Worm (Caenorhabditis elegans) whole organism, L1 larva: Measurements from ENCODE around the gene srd-43.

Experiments used
- C16A3.4 ChIP-seq: fragments of 150-350 bp; optimal IDR thresholded peaks from 2 replicates; lab custom pipeline; 2014; ENCODE audit warnings: missing biosample characterization, missing genetic modification characterization
- C34B4.2 ChIP-seq: sonication (generic microtip); optimal IDR thresholded peaks from 2 replicates; lab custom pipeline; 2017; ENCODE audit warnings: mild to moderate bottlenecking, missing genetic modification characterization, missing compliant biosample characterization
- aly-2 ChIP-seq: fragments of 150-350 bp; optimal IDR thresholded peaks from 2 replicates; lab custom pipeline; 2014; ENCODE audit warnings: missing biosample characterization, missing genetic modification characterization
- ama-1 ChIP-seq: fragments of 150-350 bp; optimal IDR thresholded peaks from 2 replicates; lab custom pipeline; 2014
- blmp-1 ChIP-seq: fragments of 150-350 bp; optimal IDR thresholded peaks from 2 replicates; lab custom pipeline; 2014; ENCODE audit warnings: missing biosample characterization, missing genetic modification characterization
- ceh-63 ChIP-seq: fragments of 200-800 bp; sonication (Bioruptor generic); optimal IDR thresholded peaks from 2 replicates; lab custom pipeline; 2018; ENCODE audit warnings: mild to moderate bottlenecking, missing genetic modification characterization, missing compliant biosample characterization
- ceh-8 ChIP-seq: fragments of 200-800 bp; sonication (Bioruptor generic); optimal IDR thresholded peaks from 2 replicates; lab custom pipeline; 2018; ENCODE audit warnings: mild to moderate bottlenecking, missing genetic modification characterization, moderate library complexity, missing compliant biosample characterization
- ceh-82 ChIP-seq, 3 experiments: fragments of 150-350 bp in 1 of 3; sonication (generic microtip) in 2 of 3; optimal IDR thresholded peaks; 2 replicates each; lab custom pipeline; 2014 to 2017; ENCODE audit warnings: missing biosample characterization in 3 of 3, missing genetic modification characterization in 3 of 3
- ceh-88 ChIP-seq: fragments of 200-800 bp; sonication (Bioruptor generic); IDR thresholded peaks from 2 replicates; pipeline ENCODE4 v1.3.6; 2022; ENCODE audit warnings: missing genetic modification characterization, missing compliant biosample characterization
- ceh-90 ChIP-seq: sonication (generic microtip); optimal IDR thresholded peaks from 2 replicates; lab custom pipeline; 2016; ENCODE audit warnings: missing genetic modification characterization, missing compliant biosample characterization
- ces-1 ChIP-seq: fragments of 150-350 bp; optimal IDR thresholded peaks from 2 replicates; lab custom pipeline; 2014; ENCODE audit warnings: missing biosample characterization, missing genetic modification reagents, missing genetic modification characterization
- dpl-1 ChIP-seq, 3 experiments: fragments of 150-350 bp in 2 of 3; sonication (generic microtip) in 1 of 3; optimal IDR thresholded peaks; 2 replicates each; lab custom pipeline; 2014 to 2017; ENCODE audit warnings: missing biosample characterization in 3 of 3, missing genetic modification characterization in 3 of 3, missing genetic modification reagents in 3 of 3
- dsc-1 ChIP-seq: sonication (generic microtip); optimal IDR thresholded peaks from 2 replicates; lab custom pipeline; 2016; ENCODE audit warnings: mild to moderate bottlenecking, missing genetic modification characterization, missing compliant biosample characterization
- efl-1 ChIP-seq, 4 experiments: fragments of 150-350 bp; optimal IDR thresholded peaks in 3 of 4; peaks in 1 of 4; 1 replicate in 1 of 4; 2 replicates in 3 of 4; lab custom pipeline; 2014; ENCODE audit warnings: missing biosample characterization in 2 of 4, missing genetic modification characterization in 2 of 4, missing genetic modification reagents in 2 of 4
- efl-3 ChIP-seq: fragments of 200-800 bp; sonication (Bioruptor generic); optimal IDR thresholded peaks from 2 replicates; lab custom pipeline; 2018; ENCODE audit warnings: mild to moderate bottlenecking, missing genetic modification characterization, missing compliant biosample characterization
- egl-13 ChIP-seq: sonication (generic microtip); optimal IDR thresholded peaks from 2 replicates; lab custom pipeline; 2016; ENCODE audit warnings: missing genotype, missing genetic modification reagents, missing genetic modification characterization, missing compliant biosample characterization
- egl-27 ChIP-seq, 2 experiments: fragments of 150-350 bp in 1 of 2; sonication (generic microtip); optimal IDR thresholded peaks; 3 replicates each; lab custom pipeline; 2017 to 2018; ENCODE audit warnings: missing biosample characterization in 2 of 2, missing genetic modification characterization in 2 of 2, missing genetic modification reagents in 2 of 2
- elt-2 ChIP-seq: sonication (generic microtip); optimal IDR thresholded peaks from 2 replicates; lab custom pipeline; 2016; ENCODE audit warnings: missing genetic modification characterization, mild to moderate bottlenecking, inconsistent platforms, missing compliant biosample characterization, missing genetic modification reagents
- elt-3 ChIP-seq, 6 experiments: fragments of 150-350 bp in 1 of 6; sonication (generic microtip); optimal IDR thresholded peaks; 2 replicates each; lab custom pipeline; 2017 to 2018; ENCODE audit warnings: missing biosample characterization in 6 of 6, missing genetic modification characterization in 6 of 6, inconsistent platforms in 1 of 6
- fkh-4 ChIP-seq: sonication (generic microtip); optimal IDR thresholded peaks from 2 replicates; lab custom pipeline; 2016; ENCODE audit warnings: missing compliant biosample characterization, missing genetic modification characterization, borderline replicate concordance
- hlh-17 ChIP-seq: fragments of 200-800 bp; sonication (Bioruptor generic); optimal IDR thresholded peaks from 2 replicates; lab custom pipeline; 2018; ENCODE audit warnings: missing genetic modification characterization, mild to moderate bottlenecking, missing compliant biosample characterization, moderate library complexity, borderline replicate concordance
- hlh-4 ChIP-seq: sonication (generic microtip); optimal IDR thresholded peaks from 2 replicates; lab custom pipeline; 2016; ENCODE audit warnings: mild to moderate bottlenecking, missing genetic modification characterization, missing compliant biosample characterization
- jun-1 ChIP-seq: fragments of 150-350 bp; optimal IDR thresholded peaks from 2 replicates; lab custom pipeline; 2014; ENCODE audit warnings: missing biosample characterization, missing genetic modification reagents, missing genetic modification characterization
- lsy-2 ChIP-seq, 2 experiments: fragments of 150-350 bp; optimal IDR thresholded peaks; 2 replicates each; lab custom pipeline; 2014; ENCODE audit warnings: missing biosample characterization in 2 of 2, missing genetic modification characterization in 2 of 2
- mdl-1 ChIP-seq, 2 experiments: fragments of 150-350 bp; optimal IDR thresholded peaks; 2 replicates each; lab custom pipeline; 2014 to 2017; ENCODE audit warnings: missing biosample characterization in 2 of 2, missing genetic modification characterization in 2 of 2, inconsistent platforms in 1 of 2
- nhr-20 ChIP-seq: sonication (generic microtip); optimal IDR thresholded peaks from 2 replicates; lab custom pipeline; 2016; ENCODE audit warnings: mild to moderate bottlenecking, missing genetic modification characterization, missing compliant biosample characterization
- nhr-237 ChIP-seq: fragments of 150-350 bp; optimal IDR thresholded peaks from 2 replicates; lab custom pipeline; 2014; ENCODE audit warnings: missing biosample characterization, missing genetic modification characterization
- nhr-28 ChIP-seq: fragments of 150-350 bp; optimal IDR thresholded peaks from 2 replicates; lab custom pipeline; 2014; ENCODE audit warnings: missing biosample characterization, missing genetic modification characterization
- nhr-47 ChIP-seq: sonication (generic microtip); optimal IDR thresholded peaks from 2 replicates; lab custom pipeline; 2016; ENCODE audit warnings: mild to moderate bottlenecking, missing genetic modification characterization, moderate library complexity, missing compliant biosample characterization
- nhr-77 ChIP-seq: fragments of 150-350 bp; optimal IDR thresholded peaks from 2 replicates; lab custom pipeline; 2014; ENCODE audit warnings: missing biosample characterization, missing genetic modification characterization
- nhr-85 ChIP-seq: sonication (generic microtip); peaks from one replicate; lab custom pipeline; 2016; ENCODE audit warnings: missing genetic modification characterization, inconsistent platforms, missing compliant biosample characterization
- nhr-90 ChIP-seq: sonication (generic microtip); optimal IDR thresholded peaks from 2 replicates; lab custom pipeline; 2016; ENCODE audit warnings: mild to moderate bottlenecking, missing genetic modification characterization, missing compliant biosample characterization; ENCODE audit not compliant: poor library complexity
- pqm-1 ChIP-seq: sonication (generic microtip); optimal IDR thresholded peaks from 3 replicates; lab custom pipeline; 2017; ENCODE audit warnings: missing biosample characterization, missing genetic modification characterization
- skn-1 ChIP-seq: fragments of 150-350 bp; optimal IDR thresholded peaks from 2 replicates; lab custom pipeline; 2014; ENCODE audit warnings: missing biosample characterization, missing genetic modification characterization
- sox-4 ChIP-seq: sonication (generic microtip); optimal IDR thresholded peaks from 2 replicates; lab custom pipeline; 2016; ENCODE audit warnings: missing genetic modification characterization, missing compliant biosample characterization
- sptf-1 ChIP-seq: fragments of 150-350 bp; optimal IDR thresholded peaks from 2 replicates; lab custom pipeline; 2014; ENCODE audit warnings: missing biosample characterization, missing genetic modification characterization
- swsn-7 ChIP-seq: sonication (generic microtip); optimal IDR thresholded peaks from 2 replicates; lab custom pipeline; 2016; ENCODE audit warnings: missing genetic modification characterization, missing compliant biosample characterization
- tlp-1 ChIP-seq: fragments of 150-350 bp; optimal IDR thresholded peaks from 2 replicates; lab custom pipeline; 2014; ENCODE audit warnings: missing biosample characterization, missing genetic modification characterization
- unc-30 ChIP-seq: sonication (generic microtip); optimal IDR thresholded peaks from 2 replicates; lab custom pipeline; 2017; ENCODE audit warnings: missing biosample characterization, missing genetic modification characterization
- unc-62 ChIP-seq: fragments of 150-350 bp; optimal IDR thresholded peaks from 2 replicates; lab custom pipeline; 2014; ENCODE audit warnings: missing biosample characterization, missing genetic modification reagents, missing genetic modification characterization
- unc-86 ChIP-seq: sonication (generic microtip); optimal IDR thresholded peaks from 2 replicates; lab custom pipeline; 2016; ENCODE audit warnings: missing genetic modification characterization, missing compliant biosample characterization
- xbp-1 ChIP-seq: sonication (generic microtip); optimal IDR thresholded peaks from 2 replicates; lab custom pipeline; 2016; ENCODE audit warnings: missing genetic modification characterization, missing compliant biosample characterization
- zip-4 ChIP-seq: fragments of 200-800 bp; sonication (Bioruptor generic); optimal IDR thresholded peaks from 2 replicates; lab custom pipeline; 2018; ENCODE audit warnings: mild to moderate bottlenecking, missing genetic modification characterization, moderate library complexity, missing compliant biosample characterization
- ztf-11 ChIP-seq, 2 experiments: sonication (generic microtip); optimal IDR thresholded peaks; 2 replicates each; lab custom pipeline; 2016 to 2017; ENCODE audit warnings: missing genetic modification characterization in 2 of 2, missing biosample characterization in 1 of 2, missing compliant biosample characterization in 1 of 2

srd-43 gene

DNA sequence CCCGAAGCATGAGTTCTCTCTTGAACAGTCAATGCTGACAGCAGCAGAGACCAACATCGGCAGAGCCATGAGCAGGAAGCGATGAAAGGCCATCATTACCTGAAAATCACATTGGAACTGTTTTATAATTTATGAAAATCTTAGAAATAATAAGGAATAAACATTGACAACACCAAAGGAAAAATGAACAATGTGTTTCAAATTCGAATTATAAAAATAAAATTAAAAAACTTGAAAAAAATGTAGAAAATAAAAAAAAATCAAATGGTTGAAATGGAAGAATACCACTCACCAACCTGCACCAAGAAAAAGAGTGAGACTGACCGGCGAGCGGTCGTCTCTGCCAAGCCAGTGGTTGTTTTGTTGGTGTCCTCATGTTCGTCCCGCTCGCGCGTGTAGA, 15.1 kb downstream of the srd-43 start, which contains the start of gene R04D3.3:
R04D3.3 (minus strand) TSS at position 101 of the 400 bp plus-strand sequence.
- TF ChIP-seq hlh-17 (GFP tag; lab: Kevin White, UChicago) (no peak), efl-1 (optimal IDR thresholded peaks at IDR 0.05; lab: Kevin White, UChicago) (no peak), efl-1 (GFP tag; optimal IDR thresholded peaks at IDR 0.05 in 1 of 2; lab: Kevin White, UChicago) (no peak), elt-3 (tag; optimal IDR thresholded peaks at IDR 0.05; lab: Kevin White, UChicago) (no peak)

DNA sequence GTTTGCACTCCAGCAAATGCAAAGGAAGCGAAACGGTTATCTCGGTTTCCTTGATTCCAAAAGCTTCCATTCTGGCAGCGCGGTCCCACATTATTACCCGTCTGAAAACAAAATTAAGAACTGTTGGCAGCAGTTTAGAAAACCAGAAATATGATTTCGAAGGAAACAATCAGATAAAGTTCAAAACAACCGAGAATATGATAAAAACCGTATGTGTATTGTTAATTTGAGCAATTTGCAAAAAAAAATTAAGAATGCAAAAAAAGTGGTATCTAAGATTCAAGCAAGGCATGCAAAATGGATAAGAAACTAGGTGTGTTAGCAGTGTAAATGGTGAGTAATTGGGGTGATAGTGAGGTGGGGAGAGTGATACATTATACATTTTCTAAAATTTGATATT, 16.9 kb downstream of the srd-43 start, which contains the start of gene R04D3.4:
R04D3.4 (minus strand) TSS at position 101 of the 400 bp plus-strand sequence.
- TF ChIP-seq blmp-1 (no peak), fkh-4 (tag; lab: Kevin White, UChicago) (no peak), nhr-237 (tag; lab: Kevin White, UChicago) (no peak), ces-1 (GFP tag; lab: Kevin White, UChicago) (no peak), nhr-28 (no peak), sptf-1 (tag; lab: Kevin White, UChicago) (no peak), hlh-17 (GFP tag; lab: Kevin White, UChicago) (no peak), hlh-4 (tag; lab: Kevin White, UChicago) (no peak), unc-30 (tag; lab: Kevin White, UChicago) (no peak), ztf-11 (tag; optimal IDR thresholded peaks at IDR 0.05; lab: Kevin White, UChicago) (no peak), skn-1 (no peak), ceh-90 (tag; lab: Kevin White, UChicago) (no peak), unc-62 (GFP tag; lab: Kevin White, UChicago) (no peak), nhr-77 (no peak), elt-2 (no peak), mdl-1 (tag; optimal IDR thresholded peaks at IDR 0.05; lab: Kevin White, UChicago) (no peak), C34B4.2 (tag; lab: Kevin White, UChicago) (no peak), efl-3 (GFP tag; lab: Kevin White, UChicago) (no peak), zip-4 (GFP tag; lab: Kevin White, UChicago) (no peak), unc-86 (no peak)

DNA sequence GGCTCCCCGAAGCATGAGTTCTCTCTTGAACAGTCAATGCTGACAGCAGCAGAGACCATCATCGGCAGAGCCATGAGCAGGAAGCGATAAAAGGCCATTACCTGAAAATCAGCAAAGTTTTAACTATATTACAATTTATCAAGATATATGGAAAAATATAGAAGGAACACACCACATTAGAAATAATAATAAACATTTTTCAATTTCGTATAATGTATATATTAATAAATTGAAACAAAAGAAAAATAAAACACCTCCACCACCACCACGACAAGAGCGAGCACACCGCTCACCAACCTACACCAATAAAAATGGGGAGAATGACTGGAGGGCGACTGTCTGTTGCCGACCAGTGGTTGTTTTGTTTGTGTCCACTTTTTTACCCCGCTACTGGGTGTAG, 19.1 kb downstream of the srd-43 start, which contains the start of gene R04D3.2:
R04D3.2 (minus strand) TSS at position 101 of the 400 bp plus-strand sequence.
- TF ChIP-seq hlh-4 (tag; lab: Kevin White, UChicago): no peak
- no peak for TF ChIP-seq skn-1
- TF ChIP-seq egl-13 (tag; lab: Kevin White, UChicago): no peak
- TF ChIP-seq ama-1: no peak
- TF ChIP-seq nhr-90: no peak
- TF ChIP-seq, all 84 proteins: peak for 0

DNA sequence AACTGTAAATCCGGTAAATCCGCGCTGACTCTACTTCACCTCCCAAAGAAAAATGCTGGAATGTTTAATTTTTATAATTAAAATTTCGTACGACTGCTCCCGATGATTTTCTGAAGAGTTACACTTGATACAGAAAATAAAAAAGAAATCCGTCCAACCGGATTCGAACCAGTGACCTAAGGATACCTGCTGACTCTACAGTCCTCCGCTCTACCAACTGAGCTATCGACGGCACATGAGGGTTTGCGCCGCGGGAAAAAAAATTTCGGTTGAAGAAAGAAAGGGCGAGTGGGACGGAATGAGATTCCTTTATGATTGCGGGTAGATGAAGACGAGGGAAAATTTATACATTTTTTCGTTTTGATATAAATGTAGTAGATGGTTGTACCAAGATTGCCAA, 21.0 kb downstream of the srd-43 start:
- TF ChIP-seq egl-27 (tag; optimal IDR thresholded peaks at IDR 0.05; lab: Kevin White, UChicago): no peak
- no peak for TF ChIP-seq elt-3 (tag; optimal IDR thresholded peaks at IDR 0.05; lab: Kevin White, UChicago)
- TF ChIP-seq jun-1: no peak
- TF ChIP-seq mdl-1 (tag; optimal IDR thresholded peaks at IDR 0.05; lab: Kevin White, UChicago): no peak
- no peak for TF ChIP-seq sox-4
- TF ChIP-seq xbp-1 (tag; lab: Kevin White, UChicago): no peak
- TF ChIP-seq nhr-85 (tag; lab: Kevin White, UChicago): no peak
- TF ChIP-seq nhr-20 (tag; lab: Kevin White, UChicago): no peak
- no peak for TF ChIP-seq egl-13 (tag; lab: Kevin White, UChicago)

DNA sequence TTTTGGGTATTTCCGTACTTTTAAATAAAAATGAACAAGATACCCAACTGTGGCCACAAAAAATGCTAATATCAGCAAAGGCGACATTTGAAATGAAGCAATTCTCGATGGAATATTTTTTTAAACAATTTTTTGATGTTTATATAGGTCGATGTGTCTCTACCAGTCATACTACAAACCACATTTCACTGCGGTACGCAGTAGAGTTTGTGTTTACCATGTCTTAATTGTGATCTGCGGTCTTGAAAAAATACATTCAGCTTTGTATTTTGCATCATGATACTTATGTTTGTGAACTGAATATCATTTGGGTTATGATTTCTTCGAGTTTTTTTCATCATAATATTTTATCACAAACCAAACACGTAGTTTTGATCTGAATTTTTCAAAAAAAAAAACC, 21.6 kb downstream of the srd-43 start, which contains the start of gene cyp-14A4:
cyp-14A4 (minus strand) TSS at position 107 of the 400 bp plus-strand sequence.
- no peak for TF ChIP-seq pqm-1 (tag; lab: Kevin White, UChicago)
- TF ChIP-seq aly-2 (tag; lab: Kevin White, UChicago): no peak
- no peak for TF ChIP-seq dsc-1 (tag; lab: Kevin White, UChicago)
- no peak for TF ChIP-seq tlp-1 (tag; lab: Kevin White, UChicago)
- TF ChIP-seq ces-1 (GFP tag; lab: Kevin White, UChicago): no peak
- no peak for TF ChIP-seq nhr-90
- no peak for TF ChIP-seq ceh-90 (tag; lab: Kevin White, UChicago)
- TF ChIP-seq ceh-82 (tag; optimal IDR thresholded peaks at IDR 0.05; lab: Kevin White, UChicago): no peak
- no peak for TF ChIP-seq C16A3.4 (tag; lab: Kevin White, UChicago)
- TF ChIP-seq nhr-85 (tag; lab: Kevin White, UChicago): no peak
- no peak for TF ChIP-seq dpl-1 (GFP tag; optimal IDR thresholded peaks at IDR 0.05; lab: Kevin White, UChicago)
- no peak for TF ChIP-seq ceh-8
- TF ChIP-seq ceh-63: no peak
- TF ChIP-seq lsy-2 (tag; optimal IDR thresholded peaks at IDR 0.05; lab: Kevin White, UChicago): no peak
- no peak for TF ChIP-seq ceh-88
- no peak for TF ChIP-seq xbp-1 (tag; lab: Kevin White, UChicago)
- no peak for TF ChIP-seq swsn-7
- TF ChIP-seq skn-1: no peak
- TF ChIP-seq nhr-47: no peak
